Worm (Caenorhabditis elegans) whole organism, midembryonic: ENCODE data around the gene Y105C5B.9.

Source experiments
- T22C8.4 ChIP-seq: fragments of 200-800 bp; sonication (Bioruptor generic); IDR thresholded peaks from 2 replicates; pipeline ENCODE4 v1.3.6; 2022; ENCODE audit warnings: missing genetic modification characterization, missing compliant biosample characterization
- flt-1 ChIP-seq: fragments of 200-800 bp; sonication (Bioruptor generic); IDR thresholded peaks from 2 replicates; pipeline ENCODE4 v1.3.6; 2022; ENCODE audit warnings: missing genetic modification characterization, missing compliant biosample characterization
- med-1 ChIP-seq: sonication (generic microtip); optimal IDR thresholded peaks from 2 replicates; lab custom pipeline; 2017; ENCODE audit warnings: missing genetic modification characterization, mild to moderate bottlenecking, missing compliant biosample characterization, antibody characterized with exemption, missing genetic modification reagents; ENCODE audit not compliant: insufficient read depth
- tab-1 ChIP-seq: fragments of 200-800 bp; sonication (Bioruptor generic); IDR thresholded peaks from 2 replicates; pipeline ENCODE4 v1.3.6; 2022; ENCODE audit warnings: missing genetic modification characterization, missing compliant biosample characterization
- ztf-23 ChIP-seq: fragments of 200-800 bp; sonication (Bioruptor generic); IDR thresholded peaks from 2 replicates; pipeline ENCODE4 v1.3.6; 2022; ENCODE audit warnings: missing genetic modification reagents, missing genetic modification characterization, missing compliant biosample characterization
- ztf-29 ChIP-seq: fragments of 200-800 bp; sonication (Bioruptor generic); IDR thresholded peaks from 2 replicates; pipeline ENCODE4 v1.3.6; 2022; ENCODE audit warnings: missing genetic modification reagents, missing genetic modification characterization, missing compliant biosample characterization

DNA sequence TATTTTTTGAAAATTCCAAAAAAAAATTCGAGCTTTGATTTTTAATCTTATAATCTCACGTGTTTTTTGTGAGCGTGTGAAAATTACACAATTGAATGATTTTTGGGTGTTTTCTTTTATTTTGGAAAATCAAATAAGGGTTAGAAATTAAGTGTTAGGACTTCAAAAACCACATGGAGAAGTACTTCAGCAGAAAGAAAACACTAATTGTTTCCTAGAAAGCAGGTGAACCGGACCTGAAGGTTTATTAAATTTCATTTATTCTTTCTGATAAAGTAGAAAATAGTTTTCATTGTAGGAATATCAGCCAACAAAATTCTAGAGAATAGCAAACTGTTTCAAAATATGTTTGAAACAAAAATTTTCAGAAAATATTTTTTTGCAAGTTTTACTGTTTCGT, 22.1 kb upstream of the Y105C5B.9 start:
- no peak for TF ChIP-seq ztf-23
- no peak for TF ChIP-seq flt-1 (GFP tag; lab: Robert Waterston, UW)
- no peak for TF ChIP-seq med-1 (GFP tag; lab: Kevin White, UChicago)
- no peak for TF ChIP-seq tab-1 (GFP tag; lab: Robert Waterston, UW)
- TF ChIP-seq T22C8.4 (GFP tag; lab: Robert Waterston, UW), result no peak
- no peak for TF ChIP-seq ztf-29 (GFP tag; lab: Robert Waterston, UW)
